Worm (Caenorhabditis elegans) whole organism, L4 larva: Measurements from ENCODE around the gene pgm-3.

Source experiments
- fkh-10 ChIP-seq: fragments of 150-350 bp; optimal IDR thresholded peaks from 2 replicates; lab custom pipeline; 2014; ENCODE audit warnings: missing biosample characterization, missing genetic modification reagents, missing genetic modification characterization
- gei-8 ChIP-seq: fragments of 200-800 bp; sonication (Bioruptor generic); optimal IDR thresholded peaks from 2 replicates; lab custom pipeline; 2018; ENCODE audit warnings: mild to moderate bottlenecking, missing genetic modification characterization, missing compliant biosample characterization
- jun-1 ChIP-seq: fragments of 150-350 bp; optimal IDR thresholded peaks from 2 replicates; lab custom pipeline; 2014; ENCODE audit warnings: missing biosample characterization, missing genetic modification reagents, missing genetic modification characterization
- lin-15B ChIP-seq: fragments of 150-350 bp; sonication (generic microtip); optimal IDR thresholded peaks from 3 replicates; lab custom pipeline; 2014; ENCODE audit warnings: missing biosample characterization, missing genetic modification characterization

DNA sequence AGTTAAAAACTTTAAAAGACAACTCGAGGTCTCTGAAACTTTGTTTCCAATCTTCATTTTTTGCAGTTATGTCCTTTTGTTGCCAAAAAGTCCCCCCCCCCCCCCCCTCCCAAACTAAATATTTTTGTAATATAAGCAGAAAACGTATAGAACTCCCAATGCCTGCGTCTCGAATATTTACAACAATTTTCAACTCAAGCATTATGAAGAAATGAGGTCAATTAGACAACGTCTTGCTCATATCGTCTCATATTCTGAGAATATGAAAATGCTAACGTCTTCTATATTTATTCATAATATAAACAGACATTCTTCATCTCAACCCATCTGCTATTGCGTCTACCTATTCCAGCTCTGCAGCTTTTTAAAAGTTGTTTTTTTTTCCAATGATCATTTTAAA is 7.4 kb upstream of the pgm-3 start, which contains the start of gene H23L24.1:
- no peak for TF ChIP-seq jun-1 (tag; lab: Kevin White, UChicago)
- TF ChIP-seq gei-8 (GFP tag; lab: Kevin White, UChicago): no peak
- TF ChIP-seq fkh-10 (GFP tag; lab: Kevin White, UChicago): no peak
- no peak for TF ChIP-seq lin-15B (tag; lab: Kevin White, UChicago)
